Fruit fly (Drosophila melanogaster) whole organism, prepupa: ENCODE data around the gene Ufsp2.

Experiments used
- Blimp-1 ChIP-seq: fragments of 200-800 bp; sonication (Bioruptor generic); optimal IDR thresholded peaks from 3 replicates; lab custom pipeline; 2017; ENCODE audit warnings: missing biosample characterization, missing genetic modification characterization, mild to moderate bottlenecking, moderate library complexity, missing genetic modification reagents
- CG10631 ChIP-seq: fragments of 200-800 bp; sonication (Bioruptor generic); optimal IDR thresholded peaks from 2 replicates; lab custom pipeline; 2016; ENCODE audit warnings: missing biosample characterization, missing genetic modification characterization
- CG10669 ChIP-seq: fragments of 200-800 bp; sonication (Bioruptor generic); optimal IDR thresholded peaks from 3 replicates; lab custom pipeline; 2018; ENCODE audit warnings: missing biosample characterization, mild to moderate bottlenecking, missing genetic modification characterization, moderate library complexity
- CG11294 ChIP-seq: fragments of 200-800 bp; sonication (Bioruptor generic); IDR thresholded peaks from 2 replicates; pipeline ENCODE4 v1.3.6; 2022; ENCODE audit warnings: missing biosample characterization, missing genetic modification characterization
- CG11762 ChIP-seq: fragments of 200-800 bp; sonication (Bioruptor generic); optimal IDR thresholded peaks from 3 replicates; lab custom pipeline; 2016; ENCODE audit warnings: missing biosample characterization, missing genetic modification characterization; ENCODE audit not compliant: insufficient read depth
- CG11902 ChIP-seq: fragments of 200-800 bp; sonication (Bioruptor generic); optimal IDR thresholded peaks from 3 replicates; lab custom pipeline; 2016; ENCODE audit warnings: missing biosample characterization, missing genetic modification characterization
- CG15336 ChIP-seq: fragments of 200-800 bp; sonication (Bioruptor generic); IDR thresholded peaks from 2 replicates; pipeline ENCODE4 v1.3.6; 2022; ENCODE audit warnings: missing biosample characterization, missing genetic modification characterization
- CG1621 ChIP-seq: fragments of 200-800 bp; sonication (Bioruptor generic); optimal IDR thresholded peaks from 3 replicates; lab custom pipeline; 2018; ENCODE audit warnings: missing biosample characterization, mild to moderate bottlenecking, missing genetic modification characterization
- CG16779 ChIP-seq: fragments of 200-800 bp; sonication (Bioruptor generic); optimal IDR thresholded peaks from 3 replicates; lab custom pipeline; 2017; ENCODE audit warnings: missing biosample characterization, mild to moderate bottlenecking, missing genetic modification characterization
- CG3032 ChIP-seq: fragments of 200-800 bp; optimal IDR thresholded peaks from 2 replicates; lab custom pipeline; 2019; ENCODE audit warnings: missing biosample characterization, mild to moderate bottlenecking, missing genetic modification characterization, moderate library complexity
- CG31627 ChIP-seq: fragments of 200-800 bp; sonication (Bioruptor generic); optimal IDR thresholded peaks from 3 replicates; lab custom pipeline; 2016; ENCODE audit warnings: missing biosample characterization, missing genetic modification characterization
- CG32006 ChIP-seq: fragments of 200-800 bp; sonication (Bioruptor generic); optimal IDR thresholded peaks from 3 replicates; lab custom pipeline; 2017; ENCODE audit warnings: missing biosample characterization, mild to moderate bottlenecking, missing genetic modification characterization
- CG34406 ChIP-seq: fragments of 200-800 bp; sonication (Bioruptor generic); optimal IDR thresholded peaks from 3 replicates; lab custom pipeline; 2016; ENCODE audit warnings: missing biosample characterization, missing genetic modification characterization
- CG3919 ChIP-seq: fragments of 200-800 bp; sonication (Bioruptor generic); optimal IDR thresholded peaks from 3 replicates; lab custom pipeline; 2016; ENCODE audit warnings: missing biosample characterization, missing genetic modification characterization
- CG4318 ChIP-seq: fragments of 200-800 bp; sonication (Bioruptor generic); optimal IDR thresholded peaks from 3 replicates; lab custom pipeline; 2017; ENCODE audit warnings: missing biosample characterization, mild to moderate bottlenecking, missing genetic modification characterization
- CG6276 ChIP-seq: fragments of 200-800 bp; sonication (Bioruptor generic); optimal IDR thresholded peaks from 2 replicates; lab custom pipeline; 2017; ENCODE audit warnings: missing biosample characterization, mild to moderate bottlenecking, missing genetic modification characterization
- CG6792 ChIP-seq: fragments of 200-800 bp; sonication (Bioruptor generic); optimal IDR thresholded peaks from 3 replicates; lab custom pipeline; 2016; ENCODE audit warnings: missing biosample characterization, missing genetic modification characterization
- CG6808 ChIP-seq: fragments of 200-800 bp; sonication (Bioruptor generic); optimal IDR thresholded peaks from 3 replicates; lab custom pipeline; 2017; ENCODE audit warnings: missing biosample characterization, missing genetic modification characterization, mild to moderate bottlenecking, moderate library complexity, missing genetic modification reagents
- CG6854 ChIP-seq: fragments of 200-800 bp; sonication (Bioruptor generic); optimal IDR thresholded peaks from 2 replicates; lab custom pipeline; 2017; ENCODE audit warnings: missing biosample characterization, mild to moderate bottlenecking, missing genetic modification characterization
- CG7368 ChIP-seq: fragments of 200-800 bp; sonication (Bioruptor generic); optimal IDR thresholded peaks from 3 replicates; lab custom pipeline; 2016; ENCODE audit warnings: missing biosample characterization, missing genetic modification characterization
- CG8632 ChIP-seq: fragments of 200-800 bp; sonication (Bioruptor generic); optimal IDR thresholded peaks from 3 replicates; lab custom pipeline; 2016; ENCODE audit warnings: missing biosample characterization, missing genetic modification characterization
- Eip78C ChIP-seq: fragments of 200-800 bp; sonication (Bioruptor generic); peaks from one replicate; lab custom pipeline; 2016; ENCODE audit warnings: missing biosample characterization, missing genetic modification characterization
- Eip93F ChIP-seq: fragments of 200-800 bp; sonication (Bioruptor generic); optimal IDR thresholded peaks from 2 replicates; lab custom pipeline; 2016; ENCODE audit warnings: missing biosample characterization, mild to moderate bottlenecking, missing genetic modification characterization
- Ets21C ChIP-seq: fragments of 200-800 bp; sonication (Bioruptor generic); optimal IDR thresholded peaks from 3 replicates; lab custom pipeline; 2016; ENCODE audit warnings: missing biosample characterization, missing genetic modification characterization
- Ets96B ChIP-seq: fragments of 200-800 bp; optimal IDR thresholded peaks from 2 replicates; lab custom pipeline; 2019; ENCODE audit warnings: missing biosample characterization, mild to moderate bottlenecking, missing genetic modification characterization, moderate library complexity
- Gug ChIP-seq: fragments of 200-800 bp; sonication (Bioruptor generic); IDR thresholded peaks from 2 replicates; pipeline ENCODE4 v1.3.6; 2022; ENCODE audit warnings: missing biosample characterization, missing genetic modification characterization
- Hr38 ChIP-seq: sonication (Bioruptor generic); optimal IDR thresholded peaks from 2 replicates; lab custom pipeline; 2016; ENCODE audit warnings: missing biosample characterization, missing genetic modification characterization
- Hr39 ChIP-seq: fragments of 200-800 bp; sonication (Bioruptor generic); optimal IDR thresholded peaks from 2 replicates; lab custom pipeline; 2016; ENCODE audit warnings: missing biosample characterization, missing genetic modification characterization
- Hr4 ChIP-seq: fragments of 200-800 bp; sonication (Bioruptor generic); optimal IDR thresholded peaks from 3 replicates; lab custom pipeline; 2016; ENCODE audit warnings: missing biosample characterization, missing genetic modification characterization
- Lpt ChIP-seq: fragments of 200-800 bp; sonication (Bioruptor generic); optimal IDR thresholded peaks from 3 replicates; lab custom pipeline; 2016; ENCODE audit warnings: missing biosample characterization, missing genetic modification characterization
- OdsH ChIP-seq: fragments of 200-800 bp; sonication (Bioruptor generic); optimal IDR thresholded peaks from 3 replicates; lab custom pipeline; 2016; ENCODE audit warnings: missing biosample characterization, missing genetic modification characterization
- Smox ChIP-seq: fragments of 200-800 bp; sonication (Bioruptor generic); optimal IDR thresholded peaks from 3 replicates; lab custom pipeline; 2016; ENCODE audit warnings: missing biosample characterization, missing genetic modification characterization
- Sox14 ChIP-seq: fragments of 200-800 bp; sonication (Bioruptor generic); optimal IDR thresholded peaks from 3 replicates; lab custom pipeline; 2016; ENCODE audit warnings: missing biosample characterization, missing genetic modification characterization
- Sox15 ChIP-seq: fragments of 200-800 bp; sonication (Bioruptor generic); optimal IDR thresholded peaks from 3 replicates; lab custom pipeline; 2016; ENCODE audit warnings: missing biosample characterization, missing genetic modification characterization
- achi ChIP-seq: fragments of 200-800 bp; sonication (Bioruptor generic); optimal IDR thresholded peaks from 3 replicates; lab custom pipeline; 2016; ENCODE audit warnings: missing biosample characterization, missing genetic modification characterization
- acj6 ChIP-seq: fragments of 200-800 bp; sonication (Bioruptor generic); optimal IDR thresholded peaks from 3 replicates; lab custom pipeline; 2016; ENCODE audit warnings: missing biosample characterization, missing genetic modification characterization
- cyc ChIP-seq: fragments of 200-800 bp; sonication (Bioruptor generic); optimal IDR thresholded peaks from 3 replicates; lab custom pipeline; 2016; ENCODE audit warnings: missing biosample characterization, missing genetic modification characterization
- dsx ChIP-seq: fragments of 200-800 bp; optimal IDR thresholded peaks from 3 replicates; lab custom pipeline; 2019; ENCODE audit warnings: missing biosample characterization, mild to moderate bottlenecking, missing genetic modification characterization, moderate library complexity; ENCODE audit not compliant: poor library complexity, severe bottlenecking
- eg ChIP-seq: fragments of 200-800 bp; sonication (Bioruptor generic); IDR thresholded peaks from 3 replicates; pipeline ENCODE4 v1.3.6; 2022; ENCODE audit warnings: missing biosample characterization, missing genetic modification characterization
- esn ChIP-seq: fragments of 200-800 bp; sonication (Bioruptor generic); optimal IDR thresholded peaks from 2 replicates; lab custom pipeline; 2016; ENCODE audit warnings: missing biosample characterization, mild to moderate bottlenecking, missing genetic modification characterization, moderate library complexity
- fd59A ChIP-seq: fragments of 200-800 bp; sonication (Bioruptor generic); optimal IDR thresholded peaks from 2 replicates; lab custom pipeline; 2017; ENCODE audit warnings: missing biosample characterization, mild to moderate bottlenecking, missing genetic modification characterization, missing genetic modification reagents
- fd85E ChIP-seq: fragments of 200-800 bp; sonication (Bioruptor generic); optimal IDR thresholded peaks from 3 replicates; lab custom pipeline; 2016; ENCODE audit warnings: missing biosample characterization, missing genetic modification characterization
- lz ChIP-seq: fragments of 200-800 bp; sonication (Bioruptor generic); optimal IDR thresholded peaks from 3 replicates; lab custom pipeline; 2016; ENCODE audit warnings: missing biosample characterization, missing genetic modification characterization
- pdm3 ChIP-seq: fragments of 200-800 bp; sonication (Bioruptor generic); optimal IDR thresholded peaks from 3 replicates; lab custom pipeline; 2016; ENCODE audit warnings: missing biosample characterization, missing genetic modification characterization
- salr ChIP-seq, 2 experiments: fragments of 200-800 bp; sonication (Bioruptor generic); optimal IDR thresholded peaks; 3 replicates each; lab custom pipeline; 2016 to 2018; ENCODE audit warnings: missing biosample characterization in 2 of 2, missing genetic modification characterization in 2 of 2, mild to moderate bottlenecking in 1 of 2
- ss ChIP-seq, 2 experiments: fragments of 200-800 bp; sonication (Bioruptor generic); optimal IDR thresholded peaks; 2 replicates in 1 of 2; 3 replicates in 1 of 2; lab custom pipeline; 2017 to 2018; ENCODE audit warnings: mild to moderate bottlenecking in 2 of 2, missing biosample characterization in 2 of 2, missing genetic modification characterization in 2 of 2, moderate library complexity in 1 of 2
- svp ChIP-seq: fragments of 200-800 bp; sonication (Bioruptor generic); peaks from one replicate; lab custom pipeline; 2016; ENCODE audit warnings: missing biosample characterization, missing genetic modification characterization
- vri ChIP-seq: fragments of 200-800 bp; sonication (Bioruptor generic); optimal IDR thresholded peaks from 3 replicates; lab custom pipeline; 2016; ENCODE audit warnings: missing biosample characterization, mild to moderate bottlenecking, missing genetic modification characterization

Ufsp2 gene

DNA sequence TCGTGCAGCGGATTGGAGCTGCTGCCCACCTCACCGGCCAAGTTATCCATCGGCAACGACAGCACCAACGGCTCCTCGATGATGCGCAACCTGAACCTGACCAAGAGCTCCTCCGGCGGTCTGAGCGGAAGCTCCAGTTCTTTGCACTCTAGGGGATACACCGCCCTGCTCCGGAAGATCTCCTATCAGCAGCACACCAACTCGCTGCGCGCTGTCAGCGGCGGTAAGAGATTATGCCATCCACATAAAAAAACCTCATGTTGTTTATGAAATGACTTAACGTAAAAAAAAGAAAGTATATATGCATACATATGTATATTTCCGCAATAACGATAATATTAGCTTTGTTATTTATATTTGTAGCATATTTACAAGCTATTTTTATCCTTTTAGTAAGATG, 7.6 kb upstream of the Ufsp2 start:
- TF ChIP-seq svp (GFP tag; lab: Kevin White, UChicago) (peak; percentile 84), CG15336 (GFP tag; lab: Robert Waterston, UW) (no peak), acj6 (GFP tag; lab: Kevin White, UChicago) (no peak)

- TF ChIP-seq svp (GFP tag; lab: Kevin White, UChicago) (peak; percentile 94), CG10669 (no peak)
These were observed 5.8 kb upstream of the Ufsp2 start for dm6 chr3L:15570571-15570970.

- TF ChIP-seq fd59A (peak; percentile 13), Hr39 (GFP tag; lab: Kevin White, UChicago) (no peak), CG34406 (no peak), Hr4 (GFP tag; lab: Kevin White, UChicago) (no peak), Ets21C (no peak), lz (peak; percentile 81), Ets96B (tag; lab: Kevin White, UChicago) (peak; percentile 86), CG16779 (tag; lab: Kevin White, UChicago) (no peak), Eip78C (GFP tag; lab: Kevin White, UChicago) (no peak), CG15336 (GFP tag; lab: Robert Waterston, UW) (peak; percentile 50), CG3919 (GFP tag; lab: Kevin White, UChicago) (no peak), salr (GFP tag; optimal IDR thresholded peaks at IDR 0.05; lab: Kevin White, UChicago) (no peak), CG10669 (no peak), CG11762 (GFP tag; lab: Kevin White, UChicago) (peak; percentile 64), Sox14 (GFP tag; lab: Kevin White, UChicago) (no peak), achi (GFP tag; lab: Kevin White, UChicago) (no peak), OdsH (GFP tag; lab: Kevin White, UChicago) (no peak), CG6792 (GFP tag; lab: Kevin White, UChicago) (no peak), fd85E (no peak), CG11902 (GFP tag; lab: Kevin White, UChicago) (peak; percentile 92), CG4318 (GFP tag; lab: Kevin White, UChicago) (no peak), CG3032 (tag; lab: Kevin White, UChicago) (peak; percentile 91), Gug (GFP tag; lab: Robert Waterston, UW) (peak; percentile 69), CG32006 (GFP tag; lab: Kevin White, UChicago) (no peak), Sox15 (GFP tag; lab: Kevin White, UChicago) (peak; percentile 65), pdm3 (GFP tag; lab: Kevin White, UChicago) (no peak), Hr38 (GFP tag; lab: Kevin White, UChicago) (peak; percentile 70), Smox (no peak), acj6 (GFP tag; lab: Kevin White, UChicago) (no peak), svp (GFP tag; lab: Kevin White, UChicago) (no peak), esn (GFP tag; lab: Kevin White, UChicago) (peak; percentile 85), CG7368 (GFP tag; lab: Kevin White, UChicago) (no peak), dsx (no peak), vri (GFP tag; lab: Kevin White, UChicago) (no peak), CG11294 (GFP tag; lab: Robert Waterston, UW) (peak; percentile 87), CG1621 (tag; lab: Kevin White, UChicago) (no peak), eg (GFP tag; lab: Robert Waterston, UW) (peak; percentile 92), cyc (GFP tag; lab: Kevin White, UChicago) (peak; percentile 70), CG8632 (no peak), ss (GFP tag; optimal IDR thresholded peaks at IDR 0.05; lab: Kevin White, UChicago) (no peak), CG6854 (GFP tag; lab: Kevin White, UChicago) (no peak), Lpt (no peak), Eip93F (GFP tag; lab: Kevin White, UChicago) (no peak), Blimp-1 (GFP tag; lab: Kevin White, UChicago) (no peak), CG31627 (GFP tag; lab: Kevin White, UChicago) (peak; percentile 82), CG6276 (no peak), CG6808 (no peak), CG10631 (no peak)
These were observed 4.1 kb downstream of the Ufsp2 start, which contains the start of the genes mrn and CG12301 for dm6 chr3L:15580487-15580886. TSS of gene mrn (minus strand) at chr3L:15580537. TSS of gene CG12301 (plus strand) at chr3L:15580800.
